Worm (Caenorhabditis elegans) whole organism, L3 larva: ENCODE data around the gene str-108.

Experiments
- R02D3.7 ChIP-seq: fragments of 150-350 bp; optimal IDR thresholded peaks from 2 replicates; lab custom pipeline; 2014; ENCODE audit warnings: missing biosample characterization, missing genetic modification characterization
- ZK546.5 ChIP-seq: sonication (generic microtip); optimal IDR thresholded peaks from 2 replicates; lab custom pipeline; 2017; ENCODE audit warnings: missing biosample characterization, missing genetic modification characterization
- ama-1 ChIP-seq: fragments of 150-350 bp; optimal IDR thresholded peaks from 2 replicates; lab custom pipeline; 2018
- ceh-16 ChIP-seq: sonication (generic microtip); optimal IDR thresholded peaks from 2 replicates; lab custom pipeline; 2017; ENCODE audit warnings: missing biosample characterization, missing genetic modification characterization
- ceh-28 ChIP-seq: fragments of 150-350 bp; optimal IDR thresholded peaks from 2 replicates; lab custom pipeline; 2014; ENCODE audit warnings: missing biosample characterization, missing genetic modification reagents, missing genetic modification characterization
- ceh-82 ChIP-seq: fragments of 150-350 bp; optimal IDR thresholded peaks from 2 replicates; lab custom pipeline; 2014; ENCODE audit warnings: missing biosample characterization, missing genetic modification characterization
- ceh-9 ChIP-seq: sonication (generic microtip); optimal IDR thresholded peaks from 2 replicates; lab custom pipeline; 2018; ENCODE audit warnings: missing biosample characterization, missing genetic modification characterization
- egl-27 ChIP-seq: sonication (generic microtip); optimal IDR thresholded peaks from 4 replicates; lab custom pipeline; 2017; ENCODE audit warnings: missing biosample characterization, missing genetic modification reagents, missing genetic modification characterization
- egl-5 ChIP-seq: fragments of 150-350 bp; optimal IDR thresholded peaks from 2 replicates; lab custom pipeline; 2017; ENCODE audit warnings: missing biosample characterization, missing genetic modification reagents, missing genetic modification characterization, inconsistent platforms
- elt-2 ChIP-seq: sonication (generic microtip); optimal IDR thresholded peaks from 2 replicates; lab custom pipeline; 2016; ENCODE audit warnings: missing genetic modification reagents, mild to moderate bottlenecking, missing genetic modification characterization, missing compliant biosample characterization
- eor-1 ChIP-seq, 2 experiments: fragments of 150-350 bp; optimal IDR thresholded peaks; 2 replicates each; lab custom pipeline; 2014 to 2018; ENCODE audit warnings: missing biosample characterization in 2 of 2, missing genetic modification characterization in 2 of 2
- fkh-10 ChIP-seq: sonication (generic microtip); optimal IDR thresholded peaks from 2 replicates; lab custom pipeline; 2017; ENCODE audit warnings: missing biosample characterization, missing genetic modification reagents, missing genetic modification characterization
- fkh-2 ChIP-seq: fragments of 150-350 bp; optimal IDR thresholded peaks from 2 replicates; lab custom pipeline; 2014; ENCODE audit warnings: missing biosample characterization, missing genetic modification reagents, missing genetic modification characterization
- fos-1 ChIP-seq: fragments of 150-350 bp; optimal IDR thresholded peaks from 2 replicates; lab custom pipeline; 2014; ENCODE audit warnings: missing biosample characterization, missing genetic modification characterization
- jun-1 ChIP-seq: fragments of 150-350 bp; optimal IDR thresholded peaks from 2 replicates; lab custom pipeline; 2014; ENCODE audit warnings: missing biosample characterization, missing genetic modification reagents, missing genetic modification characterization
- lin-39 ChIP-seq: fragments of 150-350 bp; optimal IDR thresholded peaks from 2 replicates; lab custom pipeline; 2018; ENCODE audit warnings: missing biosample characterization, missing genetic modification reagents, missing genetic modification characterization
- lsy-12 ChIP-seq: sonication (generic microtip); optimal IDR thresholded peaks from 2 replicates; lab custom pipeline; 2016; ENCODE audit warnings: mild to moderate bottlenecking, missing genetic modification characterization, missing compliant biosample characterization
- mdl-1 ChIP-seq: fragments of 150-350 bp; optimal IDR thresholded peaks from 2 replicates; lab custom pipeline; 2014; ENCODE audit warnings: missing biosample characterization, missing genetic modification characterization
- nhr-11 ChIP-seq: fragments of 150-350 bp; optimal IDR thresholded peaks from 2 replicates; lab custom pipeline; 2014; ENCODE audit warnings: missing biosample characterization, missing genetic modification characterization
- nhr-12 ChIP-seq: fragments of 150-350 bp; optimal IDR thresholded peaks from 2 replicates; lab custom pipeline; 2014; ENCODE audit warnings: missing biosample characterization, missing genetic modification characterization
- nhr-23 ChIP-seq: fragments of 150-350 bp; optimal IDR thresholded peaks from 2 replicates; lab custom pipeline; 2014; ENCODE audit warnings: missing biosample characterization, missing genetic modification reagents, missing genetic modification characterization
- nhr-237 ChIP-seq: fragments of 150-350 bp; optimal IDR thresholded peaks from 2 replicates; lab custom pipeline; 2014; ENCODE audit warnings: missing biosample characterization, missing genetic modification characterization
- nhr-25 ChIP-seq: sonication (generic microtip); optimal IDR thresholded peaks from 2 replicates; lab custom pipeline; 2017; ENCODE audit warnings: missing biosample characterization, missing genetic modification characterization
- nhr-28 ChIP-seq: fragments of 150-350 bp; optimal IDR thresholded peaks from 2 replicates; lab custom pipeline; 2014; ENCODE audit warnings: missing biosample characterization, missing genetic modification characterization
- nhr-67 ChIP-seq: fragments of 150-350 bp; optimal IDR thresholded peaks from 2 replicates; lab custom pipeline; 2014; ENCODE audit warnings: missing biosample characterization, missing genetic modification characterization
- nhr-76 ChIP-seq: fragments of 150-350 bp; sonication (generic microtip); optimal IDR thresholded peaks from 5 replicates; lab custom pipeline; 2014; ENCODE audit warnings: missing biosample characterization, missing genetic modification characterization
- nhr-77 ChIP-seq: fragments of 150-350 bp; optimal IDR thresholded peaks from 2 replicates; lab custom pipeline; 2014; ENCODE audit warnings: missing biosample characterization, missing genetic modification characterization
- pha-4 ChIP-seq: fragments of 150-350 bp; optimal IDR thresholded peaks from 2 replicates; lab custom pipeline; 2014; ENCODE audit warnings: missing biosample characterization, missing genetic modification reagents, missing genetic modification characterization
- pqm-1 ChIP-seq: fragments of 150-350 bp; optimal IDR thresholded peaks from 2 replicates; lab custom pipeline; 2017; ENCODE audit warnings: missing biosample characterization, missing genetic modification characterization, inconsistent platforms
- sea-2 ChIP-seq: fragments of 150-350 bp; sonication (generic microtip); optimal IDR thresholded peaks from 4 replicates; lab custom pipeline; 2014; ENCODE audit warnings: missing biosample characterization, missing genetic modification reagents, missing genetic modification characterization
- skn-1 ChIP-seq: fragments of 150-350 bp; optimal IDR thresholded peaks from 2 replicates; lab custom pipeline; 2014; ENCODE audit warnings: missing biosample characterization, missing genetic modification characterization
- snpc-4 ChIP-seq: fragments of 150-350 bp; optimal IDR thresholded peaks from 2 replicates; lab custom pipeline; 2014; ENCODE audit warnings: missing biosample characterization, missing genetic modification characterization
- tbx-2 ChIP-seq: sonication (generic microtip); optimal IDR thresholded peaks from 2 replicates; lab custom pipeline; 2016; ENCODE audit warnings: mild to moderate bottlenecking, missing genetic modification characterization, missing compliant biosample characterization
- unc-62 ChIP-seq: fragments of 150-350 bp; sonication (generic microtip); optimal IDR thresholded peaks from 4 replicates; lab custom pipeline; 2014; ENCODE audit warnings: missing biosample characterization, missing genetic modification reagents, missing genetic modification characterization
- zag-1 ChIP-seq: fragments of 150-350 bp; optimal IDR thresholded peaks from 2 replicates; lab custom pipeline; 2014; ENCODE audit warnings: missing biosample characterization, missing genetic modification characterization
- ztf-11 ChIP-seq: fragments of 150-350 bp; optimal IDR thresholded peaks from 2 replicates; lab custom pipeline; 2014; ENCODE audit warnings: missing biosample characterization, missing genetic modification characterization

Gene str-108

ce11 chrV:16137043-16137442 is 29.0 kb upstream of the str-108 start, which contains the start of gene F44G3.7:
F44G3.7 (minus strand) TSS chrV:16137143.
- TF ChIP-seq eor-1 (tag; optimal IDR thresholded peaks at IDR 0.05; lab: Kevin White, UChicago): no peak
- no peak for TF ChIP-seq skn-1
- TF ChIP-seq nhr-67 (tag; lab: Kevin White, UChicago): no peak
- TF ChIP-seq nhr-23 (tag; lab: Kevin White, UChicago): no peak
- TF ChIP-seq jun-1 (tag; lab: Kevin White, UChicago): no peak
- no peak for TF ChIP-seq nhr-28

ce11 chrV:16139529-16139928 is 26.5 kb upstream of the str-108 start, which contains the start of gene clc-11:
clc-11 (minus strand) TSS chrV:16139629.
- TF ChIP-seq nhr-11 (no peak), snpc-4 (no peak), zag-1 (tag; lab: Kevin White, UChicago) (no peak), nhr-67 (tag; lab: Kevin White, UChicago) (no peak), eor-1 (tag; optimal IDR thresholded peaks at IDR 0.05; lab: Kevin White, UChicago) (no peak), pqm-1 (tag; lab: Kevin White, UChicago) (no peak)

ce11 chrV:16141071-16141470 is 25.0 kb upstream of the str-108 start, which contains the start of gene clc-32:
clc-32 (minus strand) TSS chrV:16141171.
- TF ChIP-seq nhr-25 (tag; lab: Kevin White, UChicago): no peak
- TF ChIP-seq nhr-67 (tag; lab: Kevin White, UChicago): no peak
- TF ChIP-seq nhr-12 (tag; lab: Kevin White, UChicago): no peak
- TF ChIP-seq snpc-4: no peak
- no peak for TF ChIP-seq nhr-23 (tag; lab: Kevin White, UChicago)
- TF ChIP-seq, all 47 proteins: peak for 0

ce11 chrV:16142371-16142770 is 23.7 kb upstream of the str-108 start, which contains the start of gene fbxa-18:
fbxa-18 (plus strand) TSS chrV:16142671.
- TF ChIP-seq ama-1 (lab: Kevin White, UChicago): no peak
- no peak for TF ChIP-seq ceh-9 (tag; lab: Kevin White, UChicago)
- no peak for TF ChIP-seq elt-2 (tag; lab: Kevin White, UChicago)
- no peak for TF ChIP-seq nhr-25 (tag; lab: Kevin White, UChicago)
- no peak for TF ChIP-seq nhr-12 (tag; lab: Kevin White, UChicago)
- no peak for TF ChIP-seq ztf-11 (tag; lab: Kevin White, UChicago)
- TF ChIP-seq fos-1 (tag; lab: Kevin White, UChicago): no peak
- no peak for TF ChIP-seq fkh-2
- TF ChIP-seq nhr-23 (tag; lab: Kevin White, UChicago): no peak
- TF ChIP-seq nhr-237 (tag; lab: Kevin White, UChicago): no peak
- no peak for TF ChIP-seq nhr-11
- TF ChIP-seq skn-1: no peak

- TF ChIP-seq elt-2 (tag; lab: Kevin White, UChicago): peak; percentile 80
- no peak for TF ChIP-seq R02D3.7 (tag; lab: Kevin White, UChicago)
- peak; percentile 15 for TF ChIP-seq skn-1
- TF ChIP-seq pqm-1 (tag; lab: Kevin White, UChicago): peak; percentile 58
- TF ChIP-seq lsy-12: no peak
- TF ChIP-seq, all 47 proteins: peak for 3
These were observed 22.9 kb upstream of the str-108 start, which contains the start of gene fbxa-88 for ce11 chrV:16143066-16143581. fbxa-88 (minus strand) TSS chrV:16143116.

ce11 chrV:16145009-16145408 is 21.0 kb upstream of the str-108 start:
- TF ChIP-seq ama-1 (lab: Kevin White, UChicago): no peak
- no peak for TF ChIP-seq snpc-4
- no peak for TF ChIP-seq mdl-1
- no peak for TF ChIP-seq ceh-82 (tag; lab: Kevin White, UChicago)
- no peak for TF ChIP-seq ceh-16 (tag; lab: Kevin White, UChicago)

ce11 chrV:16148805-16149204 is 17.2 kb upstream of the str-108 start, which contains the start of gene F10A3.4:
F10A3.4 (plus strand) TSS chrV:16149105.
- TF ChIP-seq tbx-2 (tag; lab: Kevin White, UChicago): no peak
- TF ChIP-seq elt-2 (tag; lab: Kevin White, UChicago): peak; percentile 15

- no peak for TF ChIP-seq pha-4 (tag; lab: Kevin White, UChicago)
- no peak for TF ChIP-seq nhr-28
- no peak for TF ChIP-seq elt-2 (tag; lab: Kevin White, UChicago)
- TF ChIP-seq ceh-82 (tag; lab: Kevin White, UChicago): no peak
- TF ChIP-seq unc-62 (GFP tag; lab: Kevin White, UChicago): no peak
- no peak for TF ChIP-seq nhr-77 (tag; lab: Kevin White, UChicago)
- no peak for TF ChIP-seq ZK546.5 (tag; lab: Kevin White, UChicago)
- TF ChIP-seq skn-1: no peak
- TF ChIP-seq R02D3.7 (tag; lab: Kevin White, UChicago): no peak
- no peak for TF ChIP-seq snpc-4
- TF ChIP-seq egl-5 (tag; lab: Kevin White, UChicago): no peak
- no peak for TF ChIP-seq zag-1 (tag; lab: Kevin White, UChicago)
- no peak for TF ChIP-seq fkh-10 (GFP tag; lab: Kevin White, UChicago)
- TF ChIP-seq lin-39 (tag; lab: Kevin White, UChicago): no peak
- no peak for TF ChIP-seq fkh-2
- no peak for TF ChIP-seq nhr-76
- TF ChIP-seq sea-2: no peak
- no peak for TF ChIP-seq egl-27 (tag; lab: Kevin White, UChicago)
- TF ChIP-seq ama-1 (lab: Kevin White, UChicago): no peak
- no peak for TF ChIP-seq ceh-28 (tag; lab: Kevin White, UChicago)
These were observed 12.7 kb upstream of the str-108 start, which contains the start of gene str-254 for ce11 chrV:16153375-16153774. str-254 (minus strand) TSS chrV:16153475.
